Fruit fly (Drosophila melanogaster) whole organism, prepupa: ENCODE data around the gene CG33640.

Source experiments
- CG3919 ChIP-seq: fragments of 200-800 bp; sonication (Bioruptor generic); optimal IDR thresholded peaks from 3 replicates; lab custom pipeline; 2016; ENCODE audit warnings: missing biosample characterization, missing genetic modification characterization
- CG6808 ChIP-seq: fragments of 200-800 bp; sonication (Bioruptor generic); optimal IDR thresholded peaks from 3 replicates; lab custom pipeline; 2017; ENCODE audit warnings: missing biosample characterization, missing genetic modification characterization, mild to moderate bottlenecking, moderate library complexity, missing genetic modification reagents
- CG7368 ChIP-seq: fragments of 200-800 bp; sonication (Bioruptor generic); optimal IDR thresholded peaks from 3 replicates; lab custom pipeline; 2016; ENCODE audit warnings: missing biosample characterization, missing genetic modification characterization
- Eip93F ChIP-seq: fragments of 200-800 bp; sonication (Bioruptor generic); optimal IDR thresholded peaks from 2 replicates; lab custom pipeline; 2016; ENCODE audit warnings: missing biosample characterization, mild to moderate bottlenecking, missing genetic modification characterization
- Ets21C ChIP-seq: fragments of 200-800 bp; sonication (Bioruptor generic); optimal IDR thresholded peaks from 3 replicates; lab custom pipeline; 2016; ENCODE audit warnings: missing biosample characterization, missing genetic modification characterization
- Ets96B ChIP-seq: fragments of 200-800 bp; optimal IDR thresholded peaks from 2 replicates; lab custom pipeline; 2019; ENCODE audit warnings: missing biosample characterization, mild to moderate bottlenecking, missing genetic modification characterization, moderate library complexity
- Hr4 ChIP-seq: fragments of 200-800 bp; sonication (Bioruptor generic); optimal IDR thresholded peaks from 3 replicates; lab custom pipeline; 2016; ENCODE audit warnings: missing biosample characterization, missing genetic modification characterization
- OdsH ChIP-seq: fragments of 200-800 bp; sonication (Bioruptor generic); optimal IDR thresholded peaks from 3 replicates; lab custom pipeline; 2016; ENCODE audit warnings: missing biosample characterization, missing genetic modification characterization
- Sox15 ChIP-seq: fragments of 200-800 bp; sonication (Bioruptor generic); optimal IDR thresholded peaks from 3 replicates; lab custom pipeline; 2016; ENCODE audit warnings: missing biosample characterization, missing genetic modification characterization
- acj6 ChIP-seq: fragments of 200-800 bp; sonication (Bioruptor generic); optimal IDR thresholded peaks from 3 replicates; lab custom pipeline; 2016; ENCODE audit warnings: missing biosample characterization, missing genetic modification characterization
- cyc ChIP-seq: fragments of 200-800 bp; sonication (Bioruptor generic); optimal IDR thresholded peaks from 3 replicates; lab custom pipeline; 2016; ENCODE audit warnings: missing biosample characterization, missing genetic modification characterization
- eg ChIP-seq: fragments of 200-800 bp; sonication (Bioruptor generic); IDR thresholded peaks from 3 replicates; pipeline ENCODE4 v1.3.6; 2022; ENCODE audit warnings: missing biosample characterization, missing genetic modification characterization
- esn ChIP-seq: fragments of 200-800 bp; sonication (Bioruptor generic); optimal IDR thresholded peaks from 2 replicates; lab custom pipeline; 2016; ENCODE audit warnings: missing biosample characterization, mild to moderate bottlenecking, missing genetic modification characterization, moderate library complexity
- fd85E ChIP-seq: fragments of 200-800 bp; sonication (Bioruptor generic); optimal IDR thresholded peaks from 3 replicates; lab custom pipeline; 2016; ENCODE audit warnings: missing biosample characterization, missing genetic modification characterization
- spab ChIP-seq: fragments of 200-800 bp; sonication (Bioruptor generic); optimal IDR thresholded peaks from 2 replicates; lab custom pipeline; 2017; ENCODE audit warnings: missing biosample characterization, mild to moderate bottlenecking, missing genetic modification characterization, missing genetic modification reagents

The CG33640 gene

DNA sequence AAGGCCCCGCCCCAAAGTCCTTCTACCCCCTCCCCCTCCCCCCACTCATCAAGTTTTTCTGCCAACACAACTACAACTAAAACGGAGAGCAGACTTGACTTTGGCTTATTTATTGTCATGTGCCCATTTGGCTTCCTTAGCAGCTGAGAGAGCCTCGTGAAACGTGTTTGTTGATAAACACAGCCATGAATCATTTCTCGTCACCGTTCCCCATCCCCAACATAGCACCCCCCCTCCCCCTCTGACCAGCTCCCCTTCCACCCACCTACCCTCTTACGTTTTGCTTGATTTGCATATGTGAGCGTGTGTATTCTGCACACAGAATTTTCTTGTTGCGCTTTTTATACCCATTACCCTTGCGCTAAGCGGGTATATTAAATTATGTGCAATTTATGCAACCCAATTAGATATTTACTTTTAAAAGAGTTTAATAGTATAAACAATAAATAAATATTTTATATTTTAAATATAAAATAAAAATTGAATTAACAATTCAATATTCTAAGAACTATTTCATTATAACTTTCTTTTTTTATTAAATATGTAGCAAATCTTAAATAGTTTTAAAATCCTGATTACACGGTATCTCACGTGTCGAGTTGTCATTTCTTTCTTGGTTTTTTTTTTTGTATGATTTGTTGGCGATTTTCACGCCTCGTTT, 44.3 kb downstream of the CG33640 start (continued):
- peak; percentile 3 for TF ChIP-seq cyc (GFP tag; lab: Kevin White, UChicago)
- TF ChIP-seq fd85E (GFP tag; lab: Kevin White, UChicago), result no peak
- TF ChIP-seq esn (GFP tag; lab: Kevin White, UChicago), result peak; percentile 65
- TF ChIP-seq CG3919, result peak; percentile 32
- TF ChIP-seq Eip93F, result no peak
- TF ChIP-seq eg, result peak; percentile 34; the same call in 2 of the 3 replicates
- TF ChIP-seq Ets21C (GFP tag; lab: Kevin White, UChicago), result no peak
- TF ChIP-seq acj6 (GFP tag; lab: Kevin White, UChicago), result peak; percentile 43
- TF ChIP-seq Ets96B (tag; lab: Kevin White, UChicago), result peak; percentile 65
- TF ChIP-seq OdsH (GFP tag; lab: Kevin White, UChicago), result peak; percentile 53
- TF ChIP-seq Sox15, result peak; percentile 22
- peak; percentile 34 for TF ChIP-seq CG7368 (GFP tag; lab: Kevin White, UChicago)
- peak; percentile 41 for TF ChIP-seq Hr4 (GFP tag; lab: Kevin White, UChicago)
- peak; percentile 35 for TF ChIP-seq spab (GFP tag; lab: Kevin White, UChicago)
- TF ChIP-seq CG6808, result peak; percentile 37
